Fruit fly (Drosophila melanogaster): ENCODE results near the gene RhoGAP16F.
A peak's percentile ranks its signal among the peaks of the same experiment; 100 is the strongest.

RhoGAP16F gene

DNA sequence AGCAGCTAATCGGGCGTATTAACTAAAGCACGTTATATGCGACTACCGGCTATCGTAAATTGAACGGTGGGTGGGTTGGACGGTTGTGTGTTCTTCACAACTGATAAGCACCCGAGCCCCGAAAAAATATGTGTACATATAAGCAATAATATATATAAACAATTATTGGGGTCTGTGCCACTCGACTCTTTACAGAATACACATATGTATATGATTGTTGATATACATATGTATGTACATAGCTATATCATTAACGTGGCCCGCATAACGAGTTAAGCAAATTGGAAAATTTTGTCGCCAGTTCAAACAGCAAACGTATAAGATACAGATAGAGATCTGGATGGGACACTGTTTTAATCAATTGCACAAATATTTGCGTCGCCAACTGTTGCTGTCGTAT, 10.3 kb upstream of the RhoGAP16F start (continued):
- TF ChIP-seq hkb (optimal IDR thresholded peaks at IDR 0.05) (no peak), hkb (GFP tag; IDR thresholded peaks at IDR 0.05) (0 out of 2 replicates have a peak, but pooled peaks have one; percentile 40), CG34376 (GFP tag; optimal IDR thresholded peaks at IDR 0.05) (peak; percentile 26), CG18599 (GFP tag; optimal IDR thresholded peaks at IDR 0.05) (peak; percentile 58), CG10209 (GFP tag; optimal IDR thresholded peaks at IDR 0.05) (peak; percentile 5), vnd (GFP tag; IDR thresholded peaks at IDR 0.05; ENCODE audit: partially characterized antibody) (no peak), salm (tag; optimal IDR thresholded peaks at IDR 0.05) (peak; percentile 15), CG2116 (GFP tag; optimal IDR thresholded peaks at IDR 0.05) (no peak), Hey (tag; optimal IDR thresholded peaks at IDR 0.05) (peak; percentile 43), odd (GFP tag; optimal IDR thresholded peaks at IDR 0.05) (peak; percentile 46), Med (GFP tag) (peak; percentile 53), CG17912 (GFP tag; optimal IDR thresholded peaks at IDR 0.05) (peak; percentile 45), CG13424 (tag; optimal IDR thresholded peaks at IDR 0.05) (peak; percentile 37), sens (GFP tag) (peak; percentile 46), NFAT (GFP tag; IDR thresholded peaks at IDR 0.05) (no peak), cwo (GFP tag; optimal IDR thresholded peaks at IDR 0.05) (peak; percentile 21), tin (GFP tag; optimal IDR thresholded peaks at IDR 0.05) (no peak), Fer3 (tag; optimal IDR thresholded peaks at IDR 0.05) (peak; percentile 36), croc (GFP tag; conservative IDR thresholded peaks at IDR 0.05) (no peak), Hmx (GFP tag; optimal IDR thresholded peaks at IDR 0.05) (no peak), CG12071 (GFP tag; optimal IDR thresholded peaks at IDR 0.05) (peak; percentile 55), ato (GFP tag; IDR thresholded peaks at IDR 0.05; ENCODE audit: partially characterized antibody) (no peak), z (GFP tag; IDR thresholded peaks at IDR 0.05) (no peak), CG13296 (GFP tag; optimal IDR thresholded peaks at IDR 0.05) (peak; percentile 80), lab (GFP tag; optimal IDR thresholded peaks at IDR 0.05) (peak; percentile 74), pfk (GFP tag; optimal IDR thresholded peaks at IDR 0.05) (peak; percentile 31), CG7987 (GFP tag; optimal IDR thresholded peaks at IDR 0.05) (peak; percentile 11), NfI (GFP tag; optimal IDR thresholded peaks at IDR 0.05) (peak; percentile 7), HHEX (GFP tag; optimal IDR thresholded peaks at IDR 0.05) (peak; percentile 56), CG10543 (GFP tag; optimal IDR thresholded peaks at IDR 0.05) (peak; percentile 72), MTF-1 (GFP tag; optimal IDR thresholded peaks at IDR 0.05; ENCODE audit: borderline replicate concordance) (peak; percentile 48), mld (GFP tag; IDR thresholded peaks at IDR 0.05; ENCODE audit: partially characterized antibody) (no peak), ATbp (GFP tag; optimal IDR thresholded peaks at IDR 0.05) (peak; percentile 62), CG32532 (GFP tag; IDR thresholded peaks at IDR 0.05) (no peak), CG12659 (GFP tag; optimal IDR thresholded peaks at IDR 0.05) (peak; percentile 30), sim (GFP tag; IDR thresholded peaks at IDR 0.05) (no peak), CG12299 (tag; optimal IDR thresholded peaks at IDR 0.05) (peak; percentile 67), CG9817 (tag; optimal IDR thresholded peaks at IDR 0.05) (peak; percentile 2), CG14014 (GFP tag; IDR thresholded peaks at IDR 0.05) (peak; percentile 50; the same call in 1 of the 2 replicates), CG31365 (tag; optimal IDR thresholded peaks at IDR 0.05) (peak; percentile 31), CG12219 (GFP tag; optimal IDR thresholded peaks at IDR 0.05) (peak; percentile 24), mirr (GFP tag; optimal IDR thresholded peaks at IDR 0.05) (peak; percentile 84), cg (GFP tag; optimal IDR thresholded peaks at IDR 0.05) (no peak), fd64A (GFP tag; optimal IDR thresholded peaks at IDR 0.05) (peak; percentile 35), CG8089 (GFP tag; optimal IDR thresholded peaks at IDR 0.05) (no peak)

Measured in whole organism, embryonic.